Worm (Caenorhabditis elegans): ENCODE measurements around the gene col-81.

DNA sequence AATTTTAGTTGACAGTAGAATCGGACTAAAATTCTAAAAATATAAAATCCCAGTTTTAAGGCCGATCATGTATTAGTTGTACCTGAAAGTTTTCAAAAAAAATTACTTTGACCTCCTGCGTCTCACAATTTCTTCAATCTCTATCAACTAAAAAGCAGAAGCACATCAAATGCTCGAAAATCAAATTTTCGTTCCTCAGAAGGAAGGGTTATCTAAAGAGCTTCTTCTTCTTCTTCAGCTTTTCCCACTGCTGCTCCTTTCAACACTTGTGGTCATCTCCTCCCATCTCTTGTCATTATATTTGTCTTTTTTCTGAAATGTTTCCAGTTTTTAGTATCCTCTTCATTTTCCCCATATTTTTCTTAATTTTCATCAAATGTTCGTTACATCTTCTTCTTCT, 48.8 kb downstream of the col-81 start:
- no peak for TF ChIP-seq T22C8.4 (GFP tag; IDR thresholded peaks at IDR 0.05)
- no peak for TF ChIP-seq ztf-29 (GFP tag; IDR thresholded peaks at IDR 0.05)

All from whole organism, midembryonic.